Fruit fly (Drosophila melanogaster): ENCODE results near the gene Ntl.
A peak's percentile ranks its signal among the peaks of the same experiment; 100 is the strongest.

Ntl gene

dm6 chr2L:7680298-7680697 lies 30.4 kb upstream of the Ntl start:
- TF ChIP-seq pnt (GFP tag; optimal IDR thresholded peaks at IDR 0.05) (no peak), CG18262 (tag; optimal IDR thresholded peaks at IDR 0.05) (no peak), B-H1 (GFP tag; IDR thresholded peaks at IDR 0.05) (no peak), Pdp1 (GFP tag; optimal IDR thresholded peaks at IDR 0.05) (peak in 1 of 2 experiments; percentile 26), exex (tag; optimal IDR thresholded peaks at IDR 0.05) (peak; percentile 63), unc-4 (GFP tag; IDR thresholded peaks at IDR 0.05; ENCODE audit: partially characterized antibody) (no peak), dpn (GFP tag; optimal IDR thresholded peaks at IDR 0.05) (no peak), CG6683 (GFP tag; optimal IDR thresholded peaks at IDR 0.05) (no peak), zf30C (GFP tag; optimal IDR thresholded peaks at IDR 0.05) (no peak), Tbp (GFP tag; optimal IDR thresholded peaks at IDR 0.05) (no peak), mirr (GFP tag; optimal IDR thresholded peaks at IDR 0.05) (peak; percentile 85), BtbVII (GFP tag; optimal IDR thresholded peaks at IDR 0.05) (no peak)

- TF ChIP-seq CG13296 (GFP tag; optimal IDR thresholded peaks at IDR 0.05) (peak; percentile 38), chinmo (GFP tag; IDR thresholded peaks at IDR 0.05; ENCODE audit: partially characterized antibody) (peak; percentile 79; the same call in 1 of the 4 replicates), CG5245 (GFP tag; optimal IDR thresholded peaks at IDR 0.05) (no peak), Vsx1 (GFP tag; optimal IDR thresholded peaks at IDR 0.05) (no peak), ssp (GFP tag; IDR thresholded peaks at IDR 0.05) (no peak), sug (tag; optimal IDR thresholded peaks at IDR 0.05) (peak; percentile 79), Hey (tag; optimal IDR thresholded peaks at IDR 0.05) (peak; percentile 36), salm (tag; optimal IDR thresholded peaks at IDR 0.05) (peak; percentile 30), Ets65A (GFP tag) (no peak), CG3726 (GFP tag; IDR thresholded peaks at IDR 0.05) (no peak), Doc3 (GFP tag; IDR thresholded peaks at IDR 0.05; ENCODE audit: partially characterized antibody) (no peak), CTCF (GFP tag; optimal IDR thresholded peaks at IDR 0.05) (no peak), CG12769 (tag; optimal IDR thresholded peaks at IDR 0.05) (no peak), CG7786 (GFP tag; optimal IDR thresholded peaks at IDR 0.05) (no peak), twi (tag; optimal IDR thresholded peaks at IDR 0.05) (no peak), Adf1 (GFP tag; IDR thresholded peaks at IDR 0.05) (peak; percentile 11; the same call in 1 of the 2 replicates), CG1602 (GFP tag; optimal IDR thresholded peaks at IDR 0.05) (no peak), Hr78 (GFP tag; optimal IDR thresholded peaks at IDR 0.05) (peak in 1 of 2 experiments; percentile 26), dm (GFP tag; optimal IDR thresholded peaks at IDR 0.05) (no peak), vnd (GFP tag; IDR thresholded peaks at IDR 0.05; ENCODE audit: partially characterized antibody) (0 out of 3 replicates have a peak, but pooled peaks have one; percentile 32), Hmx (GFP tag; optimal IDR thresholded peaks at IDR 0.05) (no peak), CG9437 (GFP tag; optimal IDR thresholded peaks at IDR 0.05) (no peak), CG30403 (GFP tag; optimal IDR thresholded peaks at IDR 0.05) (no peak), CG12071 (GFP tag; optimal IDR thresholded peaks at IDR 0.05) (peak; percentile 35), Drgx (GFP tag; IDR thresholded peaks at IDR 0.05) (no peak), CG8924 (tag; optimal IDR thresholded peaks at IDR 0.05) (no peak), mirr (GFP tag; optimal IDR thresholded peaks at IDR 0.05) (peak; percentile 96), Ada2b (GFP tag; IDR thresholded peaks at IDR 0.05) (no peak), NC2β (GFP tag; optimal IDR thresholded peaks at IDR 0.05) (no peak), gem (tag; optimal IDR thresholded peaks at IDR 0.05) (no peak), Fer2 (tag; optimal IDR thresholded peaks at IDR 0.05) (no peak), tio (GFP tag; optimal IDR thresholded peaks at IDR 0.05) (no peak), grn (GFP tag; optimal IDR thresholded peaks at IDR 0.05) (peak; percentile 95), cwo (GFP tag; optimal IDR thresholded peaks at IDR 0.05) (peak; percentile 23), CG30020 (tag; optimal IDR thresholded peaks at IDR 0.05) (no peak), ci (GFP tag; IDR thresholded peaks at IDR 0.05) (0 out of 3 replicates have a peak, but pooled peaks have one; percentile 9), HLH4C (GFP tag; IDR thresholded peaks at IDR 0.05; ENCODE audit: partially characterized antibody) (no peak), GATAe (GFP tag; conservative IDR thresholded peaks at IDR 0.05) (peak; percentile 57; the same call in 1 of the 2 replicates), aop (GFP tag; IDR thresholded peaks at IDR 0.05) (no peak)
These were observed 25.4 kb upstream of the Ntl start for dm6 chr2L:7685290-7685689.
